Worm (Caenorhabditis elegans) whole organism, late embryonic: ENCODE measurements around the gene D2096.6.

ENCODE experiments used
- C38D4.7 ChIP-seq: fragments of 200-800 bp; sonication (Bioruptor generic); optimal IDR thresholded peaks from 2 replicates; lab custom pipeline; 2018; ENCODE audit warnings: mild to moderate bottlenecking, missing genetic modification characterization, moderate library complexity, missing compliant biosample characterization
- K02D7.2 ChIP-seq: sonication (generic microtip); optimal IDR thresholded peaks from 2 replicates; lab custom pipeline; 2017; ENCODE audit warnings: mild to moderate bottlenecking, missing genetic modification characterization, missing compliant biosample characterization
- K09A11.1 ChIP-seq: sonication (generic microtip); optimal IDR thresholded peaks from 2 replicates; lab custom pipeline; 2017; ENCODE audit warnings: antibody characterized with exemption, mild to moderate bottlenecking, missing genetic modification characterization, missing compliant biosample characterization; ENCODE audit not compliant: insufficient read depth
- T23F11.4 ChIP-seq: fragments of 200-800 bp; sonication (Bioruptor generic); optimal IDR thresholded peaks from 2 replicates; lab custom pipeline; 2018; ENCODE audit warnings: mild to moderate bottlenecking, missing genetic modification characterization, missing compliant biosample characterization
- ahr-1 ChIP-seq: sonication (generic microtip); optimal IDR thresholded peaks from 2 replicates; lab custom pipeline; 2016; ENCODE audit warnings: missing genetic modification characterization, missing compliant biosample characterization
- ama-1 ChIP-seq: fragments of 150-350 bp; optimal IDR thresholded peaks from 2 replicates; lab custom pipeline; 2014
- ceh-18 ChIP-seq: sonication (generic microtip); optimal IDR thresholded peaks from 2 replicates; lab custom pipeline; 2016; ENCODE audit warnings: missing genetic modification characterization, missing compliant biosample characterization
- ceh-24 ChIP-seq: sonication (generic microtip); optimal IDR thresholded peaks from 2 replicates; lab custom pipeline; 2016; ENCODE audit warnings: mild to moderate bottlenecking, missing genetic modification characterization, missing compliant biosample characterization
- ceh-34 ChIP-seq: sonication (generic microtip); optimal IDR thresholded peaks from 2 replicates; lab custom pipeline; 2016; ENCODE audit warnings: mild to moderate bottlenecking, missing genetic modification characterization, missing compliant biosample characterization
- ceh-45 ChIP-seq: fragments of 200-800 bp; sonication (Bioruptor generic); IDR thresholded peaks from 2 replicates; pipeline ENCODE4 v1.3.6; 2022; ENCODE audit warnings: missing genetic modification reagents, missing genetic modification characterization, missing compliant biosample characterization
- ceh-48 ChIP-seq: sonication (generic microtip); optimal IDR thresholded peaks from 2 replicates; lab custom pipeline; 2016; ENCODE audit warnings: missing genetic modification characterization, inconsistent platforms, missing compliant biosample characterization
- dve-1 ChIP-seq: sonication (generic microtip); optimal IDR thresholded peaks from 2 replicates; lab custom pipeline; 2017; ENCODE audit warnings: antibody characterized with exemption, mild to moderate bottlenecking, missing genetic modification characterization, missing compliant biosample characterization
- elt-2 ChIP-seq: sonication (generic microtip); optimal IDR thresholded peaks from 2 replicates; lab custom pipeline; 2016; ENCODE audit warnings: missing genetic modification reagents, missing genetic modification characterization, missing compliant biosample characterization
- ets-4 ChIP-seq: sonication (generic microtip); optimal IDR thresholded peaks from 2 replicates; lab custom pipeline; 2016; ENCODE audit warnings: missing genetic modification characterization, missing compliant biosample characterization
- fax-1 ChIP-seq: sonication (generic microtip); optimal IDR thresholded peaks from 2 replicates; lab custom pipeline; 2016; ENCODE audit warnings: missing genotype, missing genetic modification characterization, missing compliant biosample characterization
- fkh-6 ChIP-seq: sonication (generic microtip); optimal IDR thresholded peaks from 2 replicates; lab custom pipeline; 2016; ENCODE audit warnings: missing genetic modification characterization, missing compliant biosample characterization
- hlh-15 ChIP-seq: sonication (generic microtip); optimal IDR thresholded peaks from 2 replicates; lab custom pipeline; 2016; ENCODE audit warnings: missing genetic modification characterization, missing compliant biosample characterization
- hlh-6 ChIP-seq: sonication (generic microtip); optimal IDR thresholded peaks from 2 replicates; lab custom pipeline; 2016; ENCODE audit warnings: missing genotype, missing genetic modification characterization, missing compliant biosample characterization
- lim-6 ChIP-seq: sonication (generic microtip); optimal IDR thresholded peaks from 2 replicates; lab custom pipeline; 2016; ENCODE audit warnings: missing genetic modification characterization, missing compliant biosample characterization
- lin-11 ChIP-seq: fragments of 200-800 bp; sonication (Bioruptor generic); optimal IDR thresholded peaks from 2 replicates; lab custom pipeline; 2018; ENCODE audit warnings: mild to moderate bottlenecking, missing genetic modification characterization, missing compliant biosample characterization
- madf-2 ChIP-seq: sonication (generic microtip); optimal IDR thresholded peaks from 2 replicates; lab custom pipeline; 2017; ENCODE audit warnings: missing genetic modification characterization, missing compliant biosample characterization
- nfya-1 ChIP-seq: sonication (generic microtip); optimal IDR thresholded peaks from 2 replicates; lab custom pipeline; 2017; ENCODE audit warnings: missing genetic modification characterization, mild to moderate bottlenecking, missing compliant biosample characterization, antibody characterized with exemption, moderate library complexity
- pag-3 ChIP-seq: sonication (generic microtip); optimal IDR thresholded peaks from 2 replicates; lab custom pipeline; 2016; ENCODE audit warnings: missing compliant biosample characterization, missing genetic modification characterization, borderline replicate concordance
- pat-9 ChIP-seq: fragments of 200-800 bp; sonication (Bioruptor generic); optimal IDR thresholded peaks from 2 replicates; lab custom pipeline; 2018; ENCODE audit warnings: mild to moderate bottlenecking, missing genetic modification characterization, moderate library complexity, missing compliant biosample characterization
- pha-2 ChIP-seq: sonication (generic microtip); optimal IDR thresholded peaks from 2 replicates; lab custom pipeline; 2017; ENCODE audit warnings: mild to moderate bottlenecking, missing genetic modification characterization, missing compliant biosample characterization
- pqm-1 ChIP-seq: sonication (generic microtip); optimal IDR thresholded peaks from 2 replicates; lab custom pipeline; 2016; ENCODE audit warnings: missing genetic modification characterization, missing compliant biosample characterization
- pros-1 ChIP-seq: fragments of 150-350 bp; optimal IDR thresholded peaks from 2 replicates; lab custom pipeline; 2014; ENCODE audit warnings: missing biosample characterization, missing genetic modification reagents, missing genetic modification characterization
- rnt-1 ChIP-seq: sonication (generic microtip); optimal IDR thresholded peaks from 2 replicates; lab custom pipeline; 2016; ENCODE audit warnings: missing genetic modification characterization, missing compliant biosample characterization
- sox-4 ChIP-seq: sonication (generic microtip); optimal IDR thresholded peaks from 2 replicates; lab custom pipeline; 2017; ENCODE audit warnings: mild to moderate bottlenecking, missing genetic modification characterization, inconsistent platforms, missing compliant biosample characterization
- ttx-3 ChIP-seq: sonication (generic microtip); optimal IDR thresholded peaks from 2 replicates; lab custom pipeline; 2016; ENCODE audit warnings: missing genetic modification reagents, missing genetic modification characterization, missing compliant biosample characterization
- unc-42 ChIP-seq: sonication (generic microtip); optimal IDR thresholded peaks from 2 replicates; lab custom pipeline; 2016; ENCODE audit warnings: missing genotype, missing genetic modification characterization, missing compliant biosample characterization
- unc-55 ChIP-seq: sonication (generic microtip); optimal IDR thresholded peaks from 2 replicates; lab custom pipeline; 2017; ENCODE audit warnings: missing biosample characterization, missing genetic modification reagents, missing genetic modification characterization
- ztf-16 ChIP-seq: sonication (generic microtip); optimal IDR thresholded peaks from 2 replicates; lab custom pipeline; 2017; ENCODE audit warnings: missing genetic modification characterization, missing compliant biosample characterization

The D2096.6 gene

DNA sequence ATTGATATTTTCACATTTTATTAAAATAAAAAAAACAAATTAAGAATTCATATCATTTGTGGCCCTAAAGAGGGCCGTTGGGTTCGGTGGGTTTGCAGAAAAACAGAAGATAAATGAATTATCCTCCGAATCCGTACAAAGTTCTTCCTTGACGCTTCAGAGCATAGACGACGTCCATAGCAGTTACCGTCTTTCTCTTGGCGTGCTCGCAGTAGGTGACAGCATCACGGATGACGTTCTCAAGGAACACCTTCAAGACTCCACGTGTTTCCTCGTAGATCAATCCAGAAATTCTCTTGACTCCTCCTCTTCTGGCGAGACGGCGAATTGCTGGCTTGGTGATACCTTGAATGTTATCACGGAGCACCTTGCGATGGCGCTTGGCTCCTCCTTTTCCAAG, 35.5 kb downstream of the D2096.6 start:
- TF ChIP-seq dve-1 (tag; lab: Kevin White, UChicago) (no peak), unc-42 (tag; lab: Kevin White, UChicago) (no peak), ama-1 (lab: Kevin White, UChicago) (peak; percentile 35), ceh-34 (tag; lab: Kevin White, UChicago) (no peak), K02D7.2 (no peak)

- TF ChIP-seq K09A11.1 (tag; lab: Kevin White, UChicago) (no peak), ets-4 (no peak), C38D4.7 (no peak), pat-9 (tag; lab: Kevin White, UChicago) (no peak), rnt-1 (tag; lab: Kevin White, UChicago) (no peak), elt-2 (no peak), pros-1 (tag; lab: Kevin White, UChicago) (no peak), sox-4 (no peak), hlh-15 (no peak), ceh-18 (tag; lab: Kevin White, UChicago) (no peak), ceh-24 (tag; lab: Kevin White, UChicago) (no peak), nfya-1 (no peak), fax-1 (no peak), ttx-3 (tag; lab: Kevin White, UChicago) (no peak), unc-42 (tag; lab: Kevin White, UChicago) (no peak), lim-6 (tag; lab: Kevin White, UChicago) (no peak), T23F11.4 (GFP tag; lab: Kevin White, UChicago) (no peak), pha-2 (tag; lab: Kevin White, UChicago) (no peak), unc-55 (GFP tag; lab: Kevin White, UChicago) (no peak)
Measured at ce11 chrIV:8333034-8333433, 36.0 kb downstream of the D2096.6 start.

- TF ChIP-seq dve-1 (tag; lab: Kevin White, UChicago) (no peak), hlh-6 (tag; lab: Kevin White, UChicago) (no peak), ceh-48 (tag; lab: Kevin White, UChicago) (no peak), ahr-1 (tag; lab: Kevin White, UChicago) (no peak), pros-1 (tag; lab: Kevin White, UChicago) (no peak), sox-4 (no peak), ceh-45 (GFP tag; lab: Robert Waterston, UW) (no peak), T23F11.4 (GFP tag; lab: Kevin White, UChicago) (no peak), pag-3 (tag; lab: Kevin White, UChicago) (no peak), unc-55 (GFP tag; lab: Kevin White, UChicago) (no peak), fkh-6 (tag; lab: Kevin White, UChicago) (no peak)
Measured at ce11 chrIV:8332526-8332925, 36.5 kb downstream of the D2096.6 start, which contains the start of gene lys-10. lys-10 (plus strand) TSS chrIV:8332826.

ce11 chrIV:8328913-8329312, 40.1 kb downstream of the D2096.6 start, which contains the start of gene F35H10.2:
F35H10.2 (plus strand) TSS chrIV:8329213.
- TF ChIP-seq pqm-1 (tag; lab: Kevin White, UChicago), result no peak
- TF ChIP-seq lin-11 (tag; lab: Kevin White, UChicago), result no peak
- no peak for TF ChIP-seq ceh-24 (tag; lab: Kevin White, UChicago)
- TF ChIP-seq ttx-3 (tag; lab: Kevin White, UChicago), result no peak
- TF ChIP-seq ztf-16 (tag; lab: Kevin White, UChicago), result no peak
- no peak for TF ChIP-seq fax-1

- TF ChIP-seq fkh-6 (tag; lab: Kevin White, UChicago) (no peak), madf-2 (no peak)
Measured at ce11 chrIV:8325667-8326066, 43.4 kb downstream of the D2096.6 start, which contains the start of gene F35H10.3. F35H10.3 (plus strand) TSS chrIV:8325967.
